Fruit fly (Drosophila melanogaster) whole organism, embryonic: Measurements from ENCODE around the gene CG17224.
A peak's percentile ranks its signal among the peaks of the same experiment; 100 is the strongest.

ENCODE experiments used
- Aef1 ChIP-seq: fragments of 200-800 bp; sonication (Bioruptor generic); IDR thresholded peaks from 3 replicates; pipeline ENCODE4 v1.3.6; 2022; ENCODE audit warnings: missing biosample characterization, missing genetic modification characterization
- Bdp1 ChIP-seq: fragments of 200-800 bp; sonication (Bioruptor generic); optimal IDR thresholded peaks from 3 replicates; lab custom pipeline; 2016; ENCODE audit warnings: missing biosample characterization, missing genetic modification characterization
- Blimp-1 ChIP-seq: fragments of 200-800 bp; sonication (Bioruptor generic); optimal IDR thresholded peaks from 3 replicates; lab custom pipeline; 2018; ENCODE audit warnings: missing biosample characterization, missing genetic modification characterization, mild to moderate bottlenecking, moderate library complexity, missing genetic modification reagents
- CG10565 ChIP-seq: fragments of 200-800 bp; sonication (Bioruptor generic); optimal IDR thresholded peaks from 3 replicates; lab custom pipeline; 2016; ENCODE audit warnings: missing biosample characterization, mild to moderate bottlenecking, missing genetic modification characterization
- CG12299 ChIP-seq: fragments of 200-800 bp; sonication (Bioruptor generic); optimal IDR thresholded peaks from 2 replicates; lab custom pipeline; 2018; ENCODE audit warnings: missing biosample characterization, mild to moderate bottlenecking, missing genetic modification characterization
- CG1602 ChIP-seq: fragments of 200-800 bp; sonication (Bioruptor generic); optimal IDR thresholded peaks from 3 replicates; lab custom pipeline; 2016; ENCODE audit warnings: missing biosample characterization, missing genetic modification characterization
- CG18619 ChIP-seq: fragments of 200-800 bp; sonication (Bioruptor generic); optimal IDR thresholded peaks from 3 replicates; lab custom pipeline; 2017; ENCODE audit warnings: missing biosample characterization, mild to moderate bottlenecking, missing genetic modification characterization
- CG34422 ChIP-seq: fragments of 200-800 bp; sonication (Bioruptor generic); IDR thresholded peaks from 3 replicates; pipeline ENCODE4 v1.3.6; 2022; ENCODE audit warnings: missing biosample characterization, missing genetic modification characterization
- CG4328 ChIP-seq: fragments of 200-800 bp; sonication (Bioruptor generic); optimal IDR thresholded peaks from 3 replicates; lab custom pipeline; 2017; ENCODE audit warnings: missing biosample characterization, missing genetic modification reagents, missing genetic modification characterization
- CG43689 ChIP-seq: fragments of 200-800 bp; sonication (Bioruptor generic); IDR thresholded peaks from 2 replicates; pipeline ENCODE4 v1.3.6; 2022; ENCODE audit warnings: missing biosample characterization, missing genetic modification characterization
- CG5245 ChIP-seq: fragments of 200-800 bp; sonication (Bioruptor generic); optimal IDR thresholded peaks from 3 replicates; lab custom pipeline; 2016; ENCODE audit warnings: missing biosample characterization, missing genetic modification characterization
- CG7372 ChIP-seq: fragments of 200-800 bp; sonication (Bioruptor generic); IDR thresholded peaks from 2 replicates; pipeline ENCODE4 v1.3.6; 2022; ENCODE audit warnings: missing biosample characterization, missing genetic modification characterization
- CG9727 ChIP-seq: fragments of 200-800 bp; sonication (Bioruptor generic); optimal IDR thresholded peaks from 3 replicates; lab custom pipeline; 2017; ENCODE audit warnings: missing biosample characterization, mild to moderate bottlenecking, missing genetic modification characterization
- CkIIα-i1 ChIP-seq: fragments of 200-800 bp; sonication (Bioruptor generic); IDR thresholded peaks from 2 replicates; pipeline ENCODE4 v1.3.6; 2022; ENCODE audit warnings: missing biosample characterization, missing genetic modification characterization
- D ChIP-seq, 2 experiments: fragments of 200-800 bp in 1 of 2; fragments of >200 bp in 1 of 2; sonication (Bioruptor generic) in 1 of 2; optimal IDR thresholded peaks; 2 replicates in 1 of 2; 3 replicates in 1 of 2; lab custom pipeline; 2017; ENCODE audit warnings: mild to moderate bottlenecking in 1 of 2, missing biosample characterization in 1 of 2, missing genetic modification characterization in 1 of 2, missing genetic modification reagents in 1 of 2
- Deaf1 ChIP-seq: fragments of 200-800 bp; optimal IDR thresholded peaks from 3 replicates; lab custom pipeline; 2019; ENCODE audit warnings: missing biosample characterization, mild to moderate bottlenecking, missing genetic modification characterization, moderate library complexity
- Dp ChIP-seq: fragments of 200-800 bp; sonication (Bioruptor generic); optimal IDR thresholded peaks from 2 replicates; lab custom pipeline; 2018; ENCODE audit warnings: missing biosample characterization, mild to moderate bottlenecking, missing genetic modification characterization, moderate library complexity
- E2f2 ChIP-seq: fragments of 200-800 bp; sonication (Bioruptor generic); IDR thresholded peaks from 2 replicates; pipeline ENCODE4 v1.3.6; 2022; ENCODE audit warnings: missing biosample characterization, missing genetic modification characterization
- Ets97D ChIP-seq: fragments of 200-800 bp; sonication (Bioruptor generic); optimal IDR thresholded peaks from 3 replicates; lab custom pipeline; 2016; ENCODE audit warnings: missing biosample characterization, missing genetic modification characterization
- H15 ChIP-seq: fragments of 200-800 bp; sonication (Bioruptor generic); IDR thresholded peaks from 3 replicates; pipeline ENCODE4 v1.3.6; 2022; ENCODE audit warnings: missing biosample characterization, missing genetic modification characterization
- MTF-1 ChIP-seq: fragments of 200-800 bp; sonication (Bioruptor generic); optimal IDR thresholded peaks from 2 replicates; lab custom pipeline; 2018; ENCODE audit warnings: missing biosample characterization, mild to moderate bottlenecking, missing genetic modification characterization, borderline replicate concordance
- Neu2 ChIP-seq: fragments of 200-800 bp; sonication (Bioruptor generic); optimal IDR thresholded peaks from 3 replicates; lab custom pipeline; 2016; ENCODE audit warnings: missing biosample characterization, missing genetic modification characterization, borderline replicate concordance
- Opbp ChIP-seq: fragments of 200-800 bp; sonication (Bioruptor generic); IDR thresholded peaks from 3 replicates; pipeline ENCODE4 v1.3.6; 2022; ENCODE audit warnings: missing biosample characterization, missing genetic modification characterization; ENCODE audit not compliant: partially characterized antibody
- Pdp1 ChIP-seq, 2 experiments: fragments of 200-800 bp; sonication (Bioruptor generic); optimal IDR thresholded peaks; 3 replicates each; lab custom pipeline; 2016; ENCODE audit warnings: missing biosample characterization in 2 of 2, missing genetic modification characterization in 2 of 2, mild to moderate bottlenecking in 1 of 2, moderate library complexity in 1 of 2
- Poxn ChIP-seq: fragments of 200-800 bp; sonication (Bioruptor generic); IDR thresholded peaks from 2 replicates; pipeline ENCODE4 v1.3.6; 2022; ENCODE audit warnings: missing biosample characterization, missing genetic modification characterization
- Sin3A ChIP-seq: fragments of >200 bp; optimal IDR thresholded peaks from 2 replicates; lab custom pipeline; 2018
- bigmax ChIP-seq: fragments of 200-800 bp; sonication (Bioruptor generic); optimal IDR thresholded peaks from 2 replicates; lab custom pipeline; 2018; ENCODE audit warnings: missing biosample characterization, mild to moderate bottlenecking, missing genetic modification characterization
- cato ChIP-seq: fragments of 200-800 bp; sonication (Bioruptor generic); optimal IDR thresholded peaks from 2 replicates; lab custom pipeline; 2016; ENCODE audit warnings: missing biosample characterization, missing genetic modification characterization, borderline replicate concordance
- chif ChIP-seq, 2 experiments: fragments of 200-800 bp; sonication (Bioruptor generic); optimal IDR thresholded peaks; 3 replicates each; lab custom pipeline; 2016; ENCODE audit warnings: missing biosample characterization in 2 of 2, missing genetic modification characterization in 2 of 2
- cwo ChIP-seq: fragments of 200-800 bp; sonication (Bioruptor generic); optimal IDR thresholded peaks from 3 replicates; lab custom pipeline; 2017; ENCODE audit warnings: missing biosample characterization, missing genetic modification characterization, mild to moderate bottlenecking, moderate library complexity, missing genetic modification reagents
- dysf ChIP-seq: fragments of 200-800 bp; sonication (Bioruptor generic); IDR thresholded peaks from 3 replicates; pipeline ENCODE4 v1.3.6; 2022; ENCODE audit warnings: missing biosample characterization, missing genetic modification characterization
- fd3F ChIP-seq: fragments of 200-800 bp; sonication (Bioruptor generic); optimal IDR thresholded peaks from 2 replicates; lab custom pipeline; 2018; ENCODE audit warnings: missing biosample characterization, mild to moderate bottlenecking, missing genetic modification characterization, moderate library complexity
- gsb-n ChIP-seq: fragments of 200-800 bp; sonication (Bioruptor generic); optimal IDR thresholded peaks from 3 replicates; lab custom pipeline; 2018; ENCODE audit warnings: missing biosample characterization, mild to moderate bottlenecking, missing genetic modification characterization
- hkb ChIP-seq, 2 experiments: fragments of 200-800 bp in 1 of 2; fragments of >200 bp in 1 of 2; sonication (Bioruptor generic) in 1 of 2; IDR thresholded peaks in 1 of 2; optimal IDR thresholded peaks in 1 of 2; 2 replicates each; pipeline versions ENCODE4 v1.3.6 to Lab custom; 2017 to 2022; ENCODE audit warnings: missing biosample characterization in 1 of 2, missing genetic modification characterization in 1 of 2
- ind ChIP-seq: fragments of 200-800 bp; sonication (Bioruptor generic); optimal IDR thresholded peaks from 3 replicates; lab custom pipeline; 2016; ENCODE audit warnings: missing biosample characterization, missing genetic modification characterization
- jumu ChIP-seq: fragments of 200-800 bp; sonication (Bioruptor generic); optimal IDR thresholded peaks from 3 replicates; lab custom pipeline; 2016; ENCODE audit warnings: missing biosample characterization, missing genetic modification characterization
- ken ChIP-seq: fragments of 200-800 bp; sonication (Bioruptor generic); IDR thresholded peaks from 3 replicates; pipeline ENCODE4 v1.3.6; 2022; ENCODE audit warnings: missing biosample characterization, missing genetic modification characterization
- mirr ChIP-seq: fragments of 200-800 bp; sonication (Bioruptor generic); optimal IDR thresholded peaks from 3 replicates; lab custom pipeline; 2018; ENCODE audit warnings: missing biosample characterization, mild to moderate bottlenecking, missing genetic modification characterization
- nerfin-1 ChIP-seq: fragments of 200-800 bp; sonication (Bioruptor generic); optimal IDR thresholded peaks from 3 replicates; lab custom pipeline; 2019; ENCODE audit warnings: missing biosample characterization, mild to moderate bottlenecking, missing genetic modification characterization, moderate library complexity
- otp ChIP-seq: fragments of 200-800 bp; sonication (Bioruptor generic); IDR thresholded peaks from 3 replicates; pipeline ENCODE4, ENCODE4 v1.3.6; 2022; ENCODE audit warnings: missing biosample characterization, missing genetic modification characterization
- psq ChIP-seq: fragments of 200-800 bp; sonication (Bioruptor generic); optimal IDR thresholded peaks from 2 replicates; lab custom pipeline; 2017; ENCODE audit warnings: missing biosample characterization, missing genetic modification characterization
- pum ChIP-seq: fragments of 200-800 bp; sonication (Bioruptor generic); optimal IDR thresholded peaks from 2 replicates; lab custom pipeline; 2016; ENCODE audit warnings: missing biosample characterization, missing genetic modification characterization
- rib ChIP-seq: fragments of 200-800 bp; sonication (Bioruptor generic); IDR thresholded peaks from 2 replicates; pipeline ENCODE4 v1.3.6; 2022; ENCODE audit warnings: missing biosample characterization, missing genetic modification characterization
- sug ChIP-seq: fragments of 200-800 bp; optimal IDR thresholded peaks from 2 replicates; lab custom pipeline; 2019; ENCODE audit warnings: missing biosample characterization, mild to moderate bottlenecking, missing genetic modification characterization, moderate library complexity
- tin ChIP-seq: fragments of 200-800 bp; sonication (Bioruptor generic); optimal IDR thresholded peaks from 3 replicates; lab custom pipeline; 2016; ENCODE audit warnings: missing biosample characterization, missing genetic modification characterization
- trem ChIP-seq: fragments of 200-800 bp; optimal IDR thresholded peaks from 3 replicates; lab custom pipeline; 2019; ENCODE audit warnings: missing biosample characterization, mild to moderate bottlenecking, missing genetic modification characterization, moderate library complexity
- tup ChIP-seq: fragments of 200-800 bp; sonication (Bioruptor generic); optimal IDR thresholded peaks from 2 replicates; lab custom pipeline; 2016; ENCODE audit warnings: missing biosample characterization, mild to moderate bottlenecking, missing genetic modification characterization, moderate library complexity
- unpg ChIP-seq: fragments of 200-800 bp; sonication (Bioruptor generic); optimal IDR thresholded peaks from 3 replicates; lab custom pipeline; 2018; ENCODE audit warnings: missing biosample characterization, mild to moderate bottlenecking, missing genetic modification characterization, moderate library complexity
- zen2 ChIP-seq: fragments of 200-800 bp; sonication (Bioruptor generic); IDR thresholded peaks from 3 replicates; pipeline ENCODE4 v1.3.6; 2022; ENCODE audit warnings: missing biosample characterization, missing genetic modification characterization; ENCODE audit not compliant: partially characterized antibody
- zf30C ChIP-seq: fragments of 200-800 bp; sonication (Bioruptor generic); optimal IDR thresholded peaks from 3 replicates; lab custom pipeline; 2018; ENCODE audit warnings: missing biosample characterization, mild to moderate bottlenecking, missing genetic modification characterization

CG17224 gene

dm6 chr2L:2993236-2993635, 24.9 kb downstream of the CG17224 start (continued):
- TF ChIP-seq rib (GFP tag; lab: Robert Waterston, UW) (no peak), tup (GFP tag; lab: Kevin White, UChicago) (no peak), CkIIα-i1 (GFP tag; lab: Robert Waterston, UW) (no peak), hkb (optimal IDR thresholded peaks at IDR 0.05; lab: Kevin White, UChicago) (no peak), hkb (GFP tag; IDR thresholded peaks at IDR 0.05; lab: Robert Waterston, UW) (peak; percentile 35; the same call in 1 of the 2 replicates), CG10565 (GFP tag; lab: Kevin White, UChicago) (no peak), zf30C (no peak), Deaf1 (tag; lab: Kevin White, UChicago) (no peak), dysf (GFP tag; lab: Robert Waterston, UW) (no peak), H15 (GFP tag; lab: Robert Waterston, UW) (no peak), sug (peak; percentile 13), MTF-1 (GFP tag; lab: Kevin White, UChicago) (no peak), CG1602 (GFP tag; lab: Kevin White, UChicago) (no peak), psq (GFP tag; lab: Kevin White, UChicago) (no peak), nerfin-1 (no peak), CG12299 (tag; lab: Kevin White, UChicago) (no peak), Bdp1 (GFP tag; lab: Kevin White, UChicago) (no peak), trem (tag; lab: Kevin White, UChicago) (no peak), CG9727 (no peak), ken (GFP tag; lab: Robert Waterston, UW) (no peak), Neu2 (GFP tag; lab: Kevin White, UChicago) (no peak), CG43689 (no peak), cwo (GFP tag; lab: Kevin White, UChicago) (no peak), Dp (GFP tag; lab: Kevin White, UChicago) (no peak), CG18619 (GFP tag; lab: Kevin White, UChicago) (no peak), E2f2 (GFP tag; lab: Robert Waterston, UW) (no peak), zen2 (GFP tag; lab: Robert Waterston, UW) (no peak), chif (GFP tag; optimal IDR thresholded peaks at IDR 0.05; lab: Kevin White, UChicago) (no peak), ind (GFP tag; lab: Kevin White, UChicago) (no peak), CG34422 (GFP tag; lab: Robert Waterston, UW) (peak; percentile 35; the same call in 1 of the 3 replicates), otp (GFP tag; lab: Robert Waterston, UW) (no peak), Poxn (GFP tag; lab: Robert Waterston, UW) (no peak), Opbp (GFP tag; lab: Robert Waterston, UW) (no peak), tin (no peak), jumu (GFP tag; lab: Kevin White, UChicago) (no peak), D (optimal IDR thresholded peaks at IDR 0.05; lab: Kevin White, UChicago) (no peak), D (GFP tag; optimal IDR thresholded peaks at IDR 0.05; lab: Kevin White, UChicago) (no peak), unpg (GFP tag; lab: Kevin White, UChicago) (no peak), fd3F (GFP tag; lab: Kevin White, UChicago) (no peak), pum (GFP tag; lab: Kevin White, UChicago) (no peak), CG7372 (GFP tag; lab: Robert Waterston, UW) (no peak), Sin3A (lab: Kevin White, UChicago) (no peak), CG5245 (GFP tag; lab: Kevin White, UChicago) (no peak), Pdp1 (GFP tag; optimal IDR thresholded peaks at IDR 0.05; lab: Kevin White, UChicago) (no peak), CG4328 (GFP tag; lab: Kevin White, UChicago) (peak; percentile 8), gsb-n (tag; lab: Kevin White, UChicago) (no peak), Blimp-1 (GFP tag; lab: Kevin White, UChicago) (no peak), bigmax (no peak), Ets97D (GFP tag; lab: Kevin White, UChicago) (no peak), mirr (GFP tag; lab: Kevin White, UChicago) (peak; percentile 41), Aef1 (GFP tag; lab: Robert Waterston, UW) (0 out of 3 replicates have a peak, but pooled peaks have one; percentile 29), cato (GFP tag; lab: Kevin White, UChicago) (no peak)
